Worm (Caenorhabditis elegans) whole organism, L2 larva: ENCODE data around the gene C34H4.1.
A peak's percentile ranks its signal among the peaks of the same experiment; 100 is the strongest.

Experiments used
- C34F6.9 ChIP-seq: fragments of 150-350 bp; optimal IDR thresholded peaks from 2 replicates; lab custom pipeline; 2014; ENCODE audit warnings: missing biosample characterization, missing genetic modification characterization
- F13H6.1 ChIP-seq: sonication (generic microtip); optimal IDR thresholded peaks from 2 replicates; lab custom pipeline; 2016; ENCODE audit warnings: missing genetic modification characterization, missing compliant biosample characterization
- R02D3.7 ChIP-seq: fragments of 150-350 bp; optimal IDR thresholded peaks from 2 replicates; lab custom pipeline; 2014; ENCODE audit warnings: missing biosample characterization, missing genetic modification characterization
- Y55F3AM.14 ChIP-seq: fragments of 200-800 bp; sonication (Bioruptor generic); optimal IDR thresholded peaks from 2 replicates; lab custom pipeline; 2018; ENCODE audit warnings: mild to moderate bottlenecking, missing genetic modification characterization, missing compliant biosample characterization
- ZK546.5 ChIP-seq: sonication (generic microtip); optimal IDR thresholded peaks from 2 replicates; lab custom pipeline; 2017; ENCODE audit warnings: missing biosample characterization, missing genetic modification characterization
- alr-1 ChIP-seq: fragments of 150-350 bp; optimal IDR thresholded peaks from 2 replicates; lab custom pipeline; 2014; ENCODE audit warnings: missing biosample characterization, missing genetic modification characterization
- aly-2 ChIP-seq: fragments of 150-350 bp; optimal IDR thresholded peaks from 2 replicates; lab custom pipeline; 2014; ENCODE audit warnings: missing biosample characterization, missing genetic modification characterization
- ama-1 ChIP-seq: fragments of 150-350 bp; optimal IDR thresholded peaks from 2 replicates; lab custom pipeline; 2018; ENCODE audit warnings: inconsistent platforms
- blmp-1 ChIP-seq: sonication (generic microtip); optimal IDR thresholded peaks from 2 replicates; lab custom pipeline; 2017; ENCODE audit warnings: missing genetic modification characterization, mild to moderate bottlenecking, missing compliant biosample characterization, antibody characterized with exemption, moderate library complexity; ENCODE audit not compliant: insufficient read depth
- ceh-16 ChIP-seq: fragments of 150-350 bp; optimal IDR thresholded peaks from 2 replicates; lab custom pipeline; 2014; ENCODE audit warnings: missing biosample characterization, missing genetic modification characterization
- ceh-82 ChIP-seq: fragments of 150-350 bp; optimal IDR thresholded peaks from 2 replicates; lab custom pipeline; 2014; ENCODE audit warnings: missing biosample characterization, missing genetic modification characterization
- dmd-4 ChIP-seq: sonication (generic microtip); optimal IDR thresholded peaks from 2 replicates; lab custom pipeline; 2017; ENCODE audit warnings: missing biosample characterization, missing genetic modification characterization
- fos-1 ChIP-seq: fragments of 150-350 bp; optimal IDR thresholded peaks from 2 replicates; lab custom pipeline; 2014; ENCODE audit warnings: missing biosample characterization, missing genetic modification characterization
- lin-11 ChIP-seq: fragments of 150-350 bp; sonication (generic microtip); optimal IDR thresholded peaks from 2 replicates; lab custom pipeline; 2014; ENCODE audit warnings: missing biosample characterization, missing genetic modification characterization, inconsistent platforms, mixed read lengths
- lin-13 ChIP-seq: fragments of 150-350 bp; optimal IDR thresholded peaks from 2 replicates; lab custom pipeline; 2014; ENCODE audit warnings: missing biosample characterization, missing genetic modification reagents, missing genetic modification characterization
- mab-5 ChIP-seq: fragments of 150-350 bp; optimal IDR thresholded peaks from 2 replicates; lab custom pipeline; 2014; ENCODE audit warnings: missing biosample characterization, missing genetic modification characterization
- mbf-1 ChIP-seq: sonication (generic microtip); optimal IDR thresholded peaks from 2 replicates; lab custom pipeline; 2017; ENCODE audit warnings: missing biosample characterization, missing genetic modification characterization
- mdl-1 ChIP-seq, 2 experiments: fragments of 150-350 bp in 1 of 2; sonication (generic microtip) in 1 of 2; optimal IDR thresholded peaks; 2 replicates each; lab custom pipeline; 2017; ENCODE audit warnings: missing biosample characterization in 2 of 2, missing genetic modification characterization in 2 of 2
- nhr-10 ChIP-seq: sonication (generic microtip); optimal IDR thresholded peaks from 2 replicates; lab custom pipeline; 2017; ENCODE audit warnings: missing biosample characterization, missing genetic modification characterization
- nhr-11 ChIP-seq: fragments of 150-350 bp; optimal IDR thresholded peaks from 2 replicates; lab custom pipeline; 2014; ENCODE audit warnings: missing biosample characterization, missing genetic modification characterization
- nhr-129 ChIP-seq: fragments of 150-350 bp; optimal IDR thresholded peaks from 2 replicates; lab custom pipeline; 2014; ENCODE audit warnings: missing biosample characterization, missing genetic modification characterization
- nhr-21 ChIP-seq: fragments of 150-350 bp; optimal IDR thresholded peaks from 2 replicates; lab custom pipeline; 2014; ENCODE audit warnings: missing biosample characterization, missing genetic modification characterization
- nhr-23 ChIP-seq: fragments of 150-350 bp; optimal IDR thresholded peaks from 2 replicates; lab custom pipeline; 2014; ENCODE audit warnings: missing biosample characterization, missing genetic modification reagents, missing genetic modification characterization
- nhr-237 ChIP-seq: fragments of 150-350 bp; optimal IDR thresholded peaks from 2 replicates; lab custom pipeline; 2014; ENCODE audit warnings: missing biosample characterization, missing genetic modification characterization
- nhr-25 ChIP-seq: fragments of 150-350 bp; sonication (generic microtip); optimal IDR thresholded peaks from 3 replicates; lab custom pipeline; 2014; ENCODE audit warnings: missing biosample characterization, missing genetic modification characterization
- nhr-6 ChIP-seq: fragments of 150-350 bp; optimal IDR thresholded peaks from 2 replicates; lab custom pipeline; 2014; ENCODE audit warnings: missing biosample characterization, missing genetic modification characterization
- nhr-77 ChIP-seq: fragments of 150-350 bp; optimal IDR thresholded peaks from 2 replicates; lab custom pipeline; 2014; ENCODE audit warnings: missing biosample characterization, missing genetic modification characterization
- peb-1 ChIP-seq: fragments of 150-350 bp; optimal IDR thresholded peaks from 2 replicates; lab custom pipeline; 2014; ENCODE audit warnings: missing biosample characterization, missing genetic modification characterization
- sem-4 ChIP-seq: fragments of 150-350 bp; optimal IDR thresholded peaks from 2 replicates; lab custom pipeline; 2014; ENCODE audit warnings: missing biosample characterization, missing genetic modification reagents, missing genetic modification characterization
- skn-1 ChIP-seq: sonication (generic microtip); optimal IDR thresholded peaks from 2 replicates; lab custom pipeline; 2017; ENCODE audit warnings: missing biosample characterization, missing genetic modification characterization
- sma-3 ChIP-seq: sonication (generic microtip); optimal IDR thresholded peaks from 2 replicates; lab custom pipeline; 2016; ENCODE audit warnings: missing genetic modification reagents, missing genetic modification characterization, missing compliant biosample characterization
- sma-9 ChIP-seq, 2 experiments: fragments of 150-350 bp in 1 of 2; sonication (generic microtip) in 1 of 2; optimal IDR thresholded peaks; 2 replicates each; lab custom pipeline; 2014 to 2016; ENCODE audit warnings: missing genetic modification characterization in 2 of 2, mild to moderate bottlenecking in 1 of 2, missing biosample characterization in 1 of 2, missing compliant biosample characterization in 1 of 2, missing genetic modification reagents in 1 of 2, moderate library complexity in 1 of 2
- snpc-4 ChIP-seq: fragments of 150-350 bp; optimal IDR thresholded peaks from 2 replicates; lab custom pipeline; 2014; ENCODE audit warnings: missing biosample characterization, missing genetic modification characterization
- unc-62 ChIP-seq: fragments of 150-350 bp; optimal IDR thresholded peaks from 2 replicates; lab custom pipeline; 2014; ENCODE audit warnings: missing biosample characterization, missing genetic modification reagents, missing genetic modification characterization
- ztf-11 ChIP-seq: sonication (generic microtip); optimal IDR thresholded peaks from 2 replicates; lab custom pipeline; 2017; ENCODE audit warnings: missing biosample characterization, missing genetic modification characterization

C34H4.1 gene

DNA sequence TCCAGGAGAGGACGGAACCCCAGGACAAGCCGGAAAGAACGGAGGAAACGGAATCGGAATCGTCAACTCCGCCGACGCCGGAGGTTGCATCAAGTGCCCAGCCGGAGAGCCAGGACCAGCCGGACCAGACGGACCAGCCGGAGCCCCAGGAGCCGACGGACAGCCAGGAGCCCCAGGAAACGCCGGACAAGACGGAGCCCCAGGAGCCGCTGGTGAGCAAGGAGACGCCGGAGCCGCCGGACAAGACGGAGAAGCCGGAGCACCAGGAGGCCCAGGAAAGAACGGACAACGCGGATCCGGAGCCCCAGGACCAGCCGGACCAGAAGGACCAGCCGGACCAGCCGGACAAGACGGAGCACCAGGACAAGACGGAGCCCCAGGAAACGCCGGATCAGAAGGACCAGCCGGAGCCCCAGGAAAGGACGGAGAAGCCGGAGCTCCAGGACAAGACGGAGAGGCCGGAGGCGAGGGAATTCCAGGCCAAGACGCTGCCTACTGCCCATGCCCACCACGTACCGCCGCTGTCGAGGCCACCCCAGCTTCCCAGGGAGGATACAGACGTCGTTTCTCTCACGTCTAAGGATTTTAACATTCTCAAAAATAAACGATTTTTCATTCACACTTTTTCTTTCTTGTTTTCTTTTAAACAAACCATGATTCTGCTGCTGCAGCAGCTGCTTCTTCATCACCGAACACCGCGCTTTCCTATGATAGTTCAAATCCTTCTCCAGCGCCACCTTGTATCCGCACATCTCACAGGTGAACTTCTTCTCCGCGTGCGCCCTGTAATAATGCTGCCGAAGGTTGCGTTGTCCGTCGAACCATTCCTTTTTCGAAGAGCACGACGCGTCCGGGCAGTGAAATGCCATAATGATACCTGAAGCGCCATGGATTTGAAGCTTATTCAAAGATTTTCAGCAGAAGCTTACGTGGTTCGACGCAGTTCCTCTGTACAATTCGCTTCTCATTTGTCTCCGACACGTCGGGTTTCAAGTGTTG lies 6.0 kb upstream of the C34H4.1 start:
- TF ChIP-seq snpc-4 (no peak), sem-4 (tag; lab: Kevin White, UChicago) (no peak), unc-62 (GFP tag; lab: Kevin White, UChicago) (no peak), blmp-1 (tag; lab: Kevin White, UChicago) (no peak), nhr-25 (peak; percentile 71), nhr-77 (tag; lab: Kevin White, UChicago) (no peak), mdl-1 (tag; optimal IDR thresholded peaks at IDR 0.05; lab: Kevin White, UChicago) (no peak), lin-13 (GFP tag; lab: Kevin White, UChicago) (no peak), nhr-129 (tag; lab: Kevin White, UChicago) (no peak), skn-1 (no peak), nhr-10 (tag; lab: Kevin White, UChicago) (no peak), Y55F3AM.14 (GFP tag; lab: Kevin White, UChicago) (no peak), aly-2 (tag; lab: Kevin White, UChicago) (no peak), sma-9 (GFP tag; optimal IDR thresholded peaks at IDR 0.05; lab: Kevin White, UChicago) (no peak), sma-9 (tag; optimal IDR thresholded peaks at IDR 0.05; lab: Kevin White, UChicago) (no peak), ceh-16 (tag; lab: Kevin White, UChicago) (no peak), R02D3.7 (tag; lab: Kevin White, UChicago) (no peak), mbf-1 (tag; lab: Kevin White, UChicago) (no peak), ZK546.5 (tag; lab: Kevin White, UChicago) (no peak), nhr-11 (tag; lab: Kevin White, UChicago) (no peak), nhr-21 (tag; lab: Kevin White, UChicago) (no peak), lin-11 (tag; lab: Kevin White, UChicago) (no peak), F13H6.1 (tag; lab: Kevin White, UChicago) (peak; percentile 4), ztf-11 (no peak), ama-1 (lab: Kevin White, UChicago) (peak; percentile 75), peb-1 (no peak)

DNA sequence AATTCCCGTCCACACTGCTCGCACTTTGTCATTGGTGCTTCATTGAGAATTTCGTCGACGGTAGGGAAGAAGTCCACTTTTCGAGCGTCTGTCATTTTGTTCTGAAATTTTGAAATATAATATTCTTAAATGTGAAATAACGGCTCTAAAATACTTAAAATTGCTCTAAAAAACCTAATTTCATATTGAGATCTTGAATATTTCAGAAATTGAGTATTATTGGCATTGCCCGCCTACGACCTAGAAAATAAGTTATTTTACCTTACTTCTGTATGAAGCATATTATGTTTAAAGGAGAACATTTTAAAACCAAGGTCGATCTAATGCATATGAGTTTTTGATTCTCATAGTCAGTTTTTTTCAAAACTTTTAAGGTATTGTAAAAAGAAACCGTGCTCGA lies 5.2 kb upstream of the C34H4.1 start, which contains the start of gene C34H4.5:
Gene C34H4.5 (minus strand): TSS at position 101 of the 400 bp plus-strand sequence.
- TF ChIP-seq nhr-23 (tag; lab: Kevin White, UChicago) (no peak), mbf-1 (tag; lab: Kevin White, UChicago) (no peak), nhr-237 (tag; lab: Kevin White, UChicago) (no peak), ceh-16 (tag; lab: Kevin White, UChicago) (no peak), ama-1 (lab: Kevin White, UChicago) (no peak), dmd-4 (tag; lab: Kevin White, UChicago) (no peak), aly-2 (tag; lab: Kevin White, UChicago) (no peak), sma-3 (GFP tag; lab: Kevin White, UChicago) (no peak), ceh-82 (tag; lab: Kevin White, UChicago) (no peak), alr-1 (tag; lab: Kevin White, UChicago) (no peak), C34F6.9 (tag; lab: Kevin White, UChicago) (no peak), R02D3.7 (tag; lab: Kevin White, UChicago) (no peak), lin-13 (GFP tag; lab: Kevin White, UChicago) (no peak), peb-1 (no peak)
- TF ChIP-seq, all 48 proteins: peak for 0

DNA sequence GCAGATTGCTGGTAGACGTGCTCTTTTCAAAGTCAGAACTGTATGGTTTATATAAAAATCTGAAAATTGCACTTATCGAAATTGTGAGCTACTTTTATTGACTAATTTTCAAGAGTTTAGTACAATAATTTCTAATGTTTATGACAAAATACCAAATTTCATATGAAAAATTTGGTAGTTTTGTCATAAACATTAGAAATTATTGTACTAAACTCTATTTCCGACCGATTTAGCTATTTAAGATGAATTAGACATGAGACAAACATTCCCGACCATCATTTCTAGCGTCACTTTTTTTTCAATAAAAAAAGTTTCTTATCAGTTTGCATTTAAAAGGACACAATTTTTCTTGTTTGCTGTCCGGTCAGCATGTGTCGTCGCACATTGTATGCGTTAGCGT lies 4.8 kb upstream of the C34H4.1 start, which contains the start of gene tag-244:
Gene tag-244 (plus strand): TSS at position 301 of the 400 bp plus-strand sequence.
- peak; percentile 30 for TF ChIP-seq fos-1 (tag; lab: Kevin White, UChicago)
- no peak for TF ChIP-seq mab-5 (tag; lab: Kevin White, UChicago)
- TF ChIP-seq nhr-6 (tag; lab: Kevin White, UChicago): no peak
- no peak for TF ChIP-seq peb-1
